Fruit fly (Drosophila melanogaster) whole organism, embryonic: ENCODE results near the gene CG43407.

Source experiments
- Abd-B ChIP-seq: fragments of 200-800 bp; sonication (Bioruptor generic); optimal IDR thresholded peaks from 2 replicates; lab custom pipeline; 2018; ENCODE audit warnings: missing biosample characterization, mild to moderate bottlenecking, missing genetic modification characterization, moderate library complexity
- CG10543 ChIP-seq: fragments of 200-800 bp; sonication (Bioruptor generic); optimal IDR thresholded peaks from 3 replicates; lab custom pipeline; 2017; ENCODE audit warnings: missing biosample characterization, mild to moderate bottlenecking, missing genetic modification characterization, moderate library complexity
- CG10979 ChIP-seq: fragments of 200-800 bp; sonication (Bioruptor generic); optimal IDR thresholded peaks from 2 replicates; lab custom pipeline; 2018; ENCODE audit warnings: missing biosample characterization, mild to moderate bottlenecking, missing genetic modification characterization, moderate library complexity
- CG12769 ChIP-seq: fragments of 200-800 bp; sonication (Bioruptor generic); optimal IDR thresholded peaks from 2 replicates; lab custom pipeline; 2019; ENCODE audit warnings: missing biosample characterization, mild to moderate bottlenecking, missing genetic modification characterization, moderate library complexity
- CG13894 ChIP-seq: fragments of 200-800 bp; sonication (Bioruptor generic); optimal IDR thresholded peaks from 3 replicates; lab custom pipeline; 2018; ENCODE audit warnings: missing biosample characterization, mild to moderate bottlenecking, missing genetic modification characterization, moderate library complexity
- CG2199 ChIP-seq: fragments of 200-800 bp; sonication (Bioruptor generic); IDR thresholded peaks from 3 replicates; pipeline ENCODE4 v1.3.6; 2022; ENCODE audit warnings: missing biosample characterization, missing genetic modification characterization
- CG31388 ChIP-seq: fragments of 200-800 bp; sonication (Bioruptor generic); optimal IDR thresholded peaks from 2 replicates; lab custom pipeline; 2016; ENCODE audit warnings: missing biosample characterization, missing genetic modification characterization
- CG32772 ChIP-seq: fragments of 200-800 bp; sonication (Bioruptor generic); IDR thresholded peaks from 2 replicates; pipeline ENCODE4 v1.3.6; 2022; ENCODE audit warnings: missing biosample characterization, missing genetic modification characterization
- CG4404 ChIP-seq: fragments of 200-800 bp; sonication (Bioruptor generic); IDR thresholded peaks from 2 replicates; pipeline ENCODE4 v1.3.6; 2022; ENCODE audit warnings: missing biosample characterization, missing genetic modification characterization
- CG4854 ChIP-seq: fragments of 200-800 bp; sonication (Bioruptor generic); optimal IDR thresholded peaks from 2 replicates; lab custom pipeline; 2016; ENCODE audit warnings: missing biosample characterization, missing genetic modification characterization, inconsistent platforms
- CG7839 ChIP-seq: fragments of 200-800 bp; sonication (Bioruptor generic); optimal IDR thresholded peaks from 3 replicates; lab custom pipeline; 2018; ENCODE audit warnings: missing biosample characterization, mild to moderate bottlenecking, missing genetic modification characterization, moderate library complexity
- CG8089 ChIP-seq: fragments of 200-800 bp; sonication (Bioruptor generic); optimal IDR thresholded peaks from 3 replicates; lab custom pipeline; 2016; ENCODE audit warnings: missing biosample characterization, missing genetic modification characterization
- CG8281 ChIP-seq: fragments of 200-800 bp; sonication (Bioruptor generic); optimal IDR thresholded peaks from 2 replicates; lab custom pipeline; 2018; ENCODE audit warnings: missing biosample characterization, mild to moderate bottlenecking, missing genetic modification characterization, moderate library complexity
- Dip2 ChIP-seq: fragments of 200-800 bp; sonication (Bioruptor generic); IDR thresholded peaks from 2 replicates; pipeline ENCODE4 v1.3.6; 2022; ENCODE audit warnings: missing biosample characterization, missing genetic modification characterization
- Dll ChIP-seq: fragments of 200-800 bp; sonication (Bioruptor generic); IDR thresholded peaks from 4 replicates; pipeline ENCODE4 v1.3.6; 2022; ENCODE audit warnings: missing biosample characterization, missing genetic modification characterization; ENCODE audit not compliant: partially characterized antibody
- ERR ChIP-seq: fragments of 200-800 bp; sonication (Bioruptor generic); optimal IDR thresholded peaks from 2 replicates; lab custom pipeline; 2016; ENCODE audit warnings: missing biosample characterization, missing genetic modification characterization
- GATAe ChIP-seq: fragments of 200-800 bp; sonication (Bioruptor generic); conservative IDR thresholded peaks from 2 replicates; pipeline ENCODE4 v1.3.6; 2022; ENCODE audit warnings: missing biosample characterization, missing genetic modification characterization
- Med ChIP-seq: fragments of 200-800 bp; sonication (Bioruptor generic); peaks from one replicate; lab custom pipeline; 2016; ENCODE audit warnings: missing biosample characterization, missing genetic modification characterization, mild to moderate bottlenecking, inconsistent platforms, moderate library complexity
- Rfx ChIP-seq: fragments of 200-800 bp; sonication (Bioruptor generic); IDR thresholded peaks from 2 replicates; pipeline ENCODE4 v1.3.6; 2022; ENCODE audit warnings: missing biosample characterization, missing genetic modification characterization
- abd-A ChIP-seq: fragments of 200-800 bp; sonication (Bioruptor generic); optimal IDR thresholded peaks from 3 replicates; lab custom pipeline; 2019; ENCODE audit warnings: missing biosample characterization, mild to moderate bottlenecking, missing genetic modification characterization, moderate library complexity
- bcd ChIP-seq: fragments of 200-800 bp; sonication (Bioruptor generic); optimal IDR thresholded peaks from 2 replicates; lab custom pipeline; 2017; ENCODE audit warnings: missing biosample characterization, mild to moderate bottlenecking, missing genetic modification characterization
- cg ChIP-seq: fragments of 200-800 bp; sonication (Bioruptor generic); optimal IDR thresholded peaks from 3 replicates; lab custom pipeline; 2019; ENCODE audit warnings: missing biosample characterization, mild to moderate bottlenecking, missing genetic modification characterization, moderate library complexity
- chinmo ChIP-seq: fragments of 200-800 bp; sonication (Bioruptor generic); IDR thresholded peaks from 4 replicates; pipeline ENCODE4 v1.3.6; 2022; ENCODE audit warnings: missing biosample characterization, missing genetic modification characterization; ENCODE audit not compliant: partially characterized antibody
- dm ChIP-seq: fragments of 200-800 bp; sonication (Bioruptor generic); optimal IDR thresholded peaks from 3 replicates; lab custom pipeline; 2016; ENCODE audit warnings: missing biosample characterization, missing genetic modification characterization
- emc ChIP-seq: fragments of 200-800 bp; sonication (Bioruptor generic); optimal IDR thresholded peaks from 2 replicates; lab custom pipeline; 2016; ENCODE audit warnings: missing biosample characterization, missing genetic modification characterization
- eve ChIP-seq, 2 experiments: fragments of >200 bp; optimal IDR thresholded peaks; 2 replicates each; lab custom pipeline; 2017; ENCODE audit warnings: missing biosample characterization in 2 of 2, missing genetic modification characterization in 2 of 2
- ewg ChIP-seq: fragments of 200-800 bp; sonication (Bioruptor generic); optimal IDR thresholded peaks from 3 replicates; lab custom pipeline; 2017; ENCODE audit warnings: mild to moderate bottlenecking, missing biosample characterization, missing genetic modification reagents, missing genetic modification characterization
- grn ChIP-seq: fragments of 200-800 bp; sonication (Bioruptor generic); optimal IDR thresholded peaks from 3 replicates; lab custom pipeline; 2017; ENCODE audit warnings: missing biosample characterization, missing genetic modification characterization
- kni ChIP-seq: fragments of 200-800 bp; sonication (Bioruptor generic); optimal IDR thresholded peaks from 3 replicates; lab custom pipeline; 2017; ENCODE audit warnings: mild to moderate bottlenecking, missing biosample characterization, missing genetic modification reagents, missing genetic modification characterization
- oc ChIP-seq: fragments of 200-800 bp; sonication (Bioruptor generic); optimal IDR thresholded peaks from 2 replicates; lab custom pipeline; 2018; ENCODE audit warnings: missing biosample characterization, mild to moderate bottlenecking, missing genetic modification characterization, moderate library complexity
- sd ChIP-seq: fragments of 200-800 bp; sonication (Bioruptor generic); optimal IDR thresholded peaks from 3 replicates; lab custom pipeline; 2018; ENCODE audit warnings: missing biosample characterization, mild to moderate bottlenecking, missing genetic modification characterization, moderate library complexity
- sens ChIP-seq: fragments of 200-800 bp; sonication (Bioruptor generic); peaks from one replicate; lab custom pipeline; 2016; ENCODE audit warnings: missing biosample characterization, missing genetic modification characterization
- seq ChIP-seq: fragments of 200-800 bp; sonication (Bioruptor generic); IDR thresholded peaks from 2 replicates; pipeline ENCODE4 v1.3.6; 2022; ENCODE audit warnings: missing biosample characterization, missing genetic modification characterization
- shn ChIP-seq: fragments of 200-800 bp; sonication (Bioruptor generic); optimal IDR thresholded peaks from 3 replicates; lab custom pipeline; 2016; ENCODE audit warnings: missing biosample characterization, missing genetic modification characterization
- so ChIP-seq: fragments of 200-800 bp; sonication (Bioruptor generic); IDR thresholded peaks from 3 replicates; pipeline ENCODE4 v1.3.6; 2022; ENCODE audit warnings: missing biosample characterization, missing genetic modification characterization
- sqz ChIP-seq: fragments of 200-800 bp; sonication (Bioruptor generic); optimal IDR thresholded peaks from 3 replicates; lab custom pipeline; 2018; ENCODE audit warnings: missing biosample characterization, mild to moderate bottlenecking, missing genetic modification characterization
- sr ChIP-seq: fragments of 200-800 bp; sonication (Bioruptor generic); IDR thresholded peaks from 3 replicates; pipeline ENCODE4 v1.3.6; 2022; ENCODE audit warnings: missing biosample characterization, missing genetic modification characterization
- tin ChIP-seq: fragments of 200-800 bp; sonication (Bioruptor generic); optimal IDR thresholded peaks from 3 replicates; lab custom pipeline; 2016; ENCODE audit warnings: missing biosample characterization, missing genetic modification characterization
- ttk ChIP-seq: fragments of 200-800 bp; sonication (Bioruptor generic); IDR thresholded peaks from 2 replicates; pipeline ENCODE4 v2.1.2; 2022; ENCODE audit warnings: missing biosample characterization, missing genetic modification characterization
- wor ChIP-seq: fragments of 200-800 bp; sonication (Bioruptor generic); IDR thresholded peaks from 2 replicates; pipeline ENCODE4 v1.3.6; 2022; ENCODE audit warnings: missing biosample characterization, missing genetic modification characterization
- z ChIP-seq: fragments of 200-800 bp; sonication (Bioruptor generic); IDR thresholded peaks from 3 replicates; pipeline ENCODE4 v1.3.6; 2022; ENCODE audit warnings: missing biosample characterization, missing genetic modification characterization

CG43407 gene

dm6 chr3L:19054266-19054665 is 1.1 kb upstream of the CG43407 start (continued):
- TF ChIP-seq chinmo (GFP tag; lab: Robert Waterston, UW) (0 out of 4 replicates have a peak, but pooled peaks have one; percentile 23), CG31388 (no peak), CG4404 (GFP tag; lab: Robert Waterston, UW) (no peak), ewg (peak; percentile 33), seq (GFP tag; lab: Robert Waterston, UW) (peak; percentile 26; the same call in 1 of the 2 replicates), ERR (GFP tag; lab: Kevin White, UChicago) (no peak), CG10979 (peak; percentile 39), ttk (GFP tag; lab: Robert Waterston, UW) (no peak), Rfx (GFP tag; lab: Robert Waterston, UW) (peak; percentile 7; the same call in 1 of the 2 replicates), emc (no peak), wor (GFP tag; lab: Robert Waterston, UW) (no peak), shn (GFP tag; lab: Kevin White, UChicago) (no peak), Dip2 (peak; percentile 6; the same call in 1 of the 2 replicates), CG7839 (tag; lab: Kevin White, UChicago) (no peak)

DNA sequence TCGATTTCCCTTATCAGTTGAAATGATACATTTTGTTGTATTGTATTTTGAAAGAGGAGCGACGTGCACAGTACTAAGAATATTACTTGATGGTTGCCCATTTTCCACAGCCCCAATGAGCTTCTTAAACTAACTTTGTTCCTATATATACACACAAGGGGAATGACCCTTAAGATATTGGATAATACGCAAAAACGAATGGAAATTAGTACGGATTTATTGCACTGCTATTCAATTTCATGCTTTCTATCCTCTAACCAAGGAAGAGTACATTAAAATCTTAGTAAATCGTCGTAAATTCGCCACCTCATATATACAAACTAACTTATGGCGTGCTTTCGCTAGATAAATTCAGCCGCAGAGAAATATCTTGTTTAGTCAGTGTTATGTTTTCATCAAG is 1.3 kb downstream of the CG43407 start, which contains the start of gene Acp76A:
Gene Acp76A (minus strand): TSS at position 101 of the 400 bp plus-strand sequence.
- TF ChIP-seq sqz (GFP tag; lab: Kevin White, UChicago) (no peak), sens (GFP tag; lab: Kevin White, UChicago) (peak; percentile 56), Dll (GFP tag; lab: Robert Waterston, UW) (no peak), CG10543 (GFP tag; lab: Kevin White, UChicago) (no peak), CG4854 (GFP tag; lab: Kevin White, UChicago) (no peak), Med (GFP tag; lab: Kevin White, UChicago) (no peak)
- TF ChIP-seq, all 482 proteins: peak for 1

DNA sequence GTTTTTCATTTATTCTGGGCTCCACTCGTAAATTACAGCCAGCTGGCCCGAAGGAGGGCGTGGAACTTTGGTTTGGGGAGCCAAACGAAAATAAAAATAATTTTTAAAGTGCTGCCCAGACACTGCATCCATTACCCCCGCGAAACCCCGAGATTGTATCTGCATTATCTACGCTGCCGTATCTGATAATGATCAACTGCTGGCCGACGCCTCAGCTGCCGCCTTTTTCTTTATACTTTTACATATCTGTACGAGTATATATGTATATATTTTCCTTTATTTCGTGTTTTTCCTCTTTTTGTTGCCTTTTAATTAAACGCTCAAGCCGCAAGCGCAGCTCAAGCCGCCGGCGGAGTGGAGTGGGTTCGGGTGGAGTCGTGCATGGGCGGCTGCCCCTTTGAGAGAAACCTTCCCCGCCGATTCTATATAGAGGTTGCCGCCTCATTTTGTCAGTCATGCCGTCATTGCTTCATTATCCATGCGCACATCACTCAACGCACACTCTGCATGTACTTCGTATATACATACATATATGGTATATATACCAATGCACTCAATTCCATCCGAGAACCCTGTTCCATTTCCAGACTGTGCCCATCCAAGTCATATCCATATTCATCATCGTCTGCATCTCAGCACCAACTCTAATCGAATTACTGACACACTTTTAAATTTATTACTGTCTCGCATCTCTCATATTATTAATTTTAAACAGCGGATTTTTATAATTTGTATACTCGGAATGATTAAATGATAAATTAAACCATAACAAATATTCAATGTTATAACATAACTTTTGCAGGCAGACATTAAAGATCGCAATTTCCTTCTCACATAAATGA is 3.3 kb downstream of the CG43407 start:
- TF ChIP-seq CG2199 (GFP tag; lab: Robert Waterston, UW) (0 out of 3 replicates have a peak, but pooled peaks have one; percentile 32), z (GFP tag; lab: Robert Waterston, UW) (peak; percentile 86), grn (GFP tag; lab: Kevin White, UChicago) (peak; percentile 86), so (0 out of 3 replicates have a peak, but pooled peaks have one; percentile 20), dm (no peak), kni (GFP tag; lab: Kevin White, UChicago) (peak; percentile 5), CG8281 (tag; lab: Kevin White, UChicago) (peak; percentile 95), bcd (GFP tag; lab: Kevin White, UChicago) (no peak), tin (GFP tag; lab: Kevin White, UChicago) (no peak), cg (GFP tag; lab: Kevin White, UChicago) (peak; percentile 17), sens (GFP tag; lab: Kevin White, UChicago) (peak; percentile 56), GATAe (GFP tag; lab: Robert Waterston, UW) (no peak)
- TF ChIP-seq, all 482 proteins: peak for 8

dm6 chr3L:19048761-19049160 is 4.4 kb downstream of the CG43407 start:
- TF ChIP-seq oc (peak; percentile 68), eve (GFP tag; optimal IDR thresholded peaks at IDR 0.05; lab: Kevin White, UChicago) (peak in 1 of 2 experiments; percentile 65), Abd-B (peak; percentile 12), grn (GFP tag; lab: Kevin White, UChicago) (peak; percentile 56), abd-A (tag; lab: Kevin White, UChicago) (peak; percentile 63), sd (tag; lab: Kevin White, UChicago) (peak; percentile 42), CG32772 (no peak), sr (GFP tag; lab: Robert Waterston, UW) (0 out of 3 replicates have a peak, but pooled peaks have one; percentile 22), CG8089 (GFP tag; lab: Kevin White, UChicago) (no peak), CG12769 (tag; lab: Kevin White, UChicago) (peak; percentile 52), CG13894 (tag; lab: Kevin White, UChicago) (peak; percentile 100)
- TF ChIP-seq, all 482 proteins: peak for 9
